Fruit fly (Drosophila melanogaster): ENCODE measurements around the gene CG17219.

DNA sequence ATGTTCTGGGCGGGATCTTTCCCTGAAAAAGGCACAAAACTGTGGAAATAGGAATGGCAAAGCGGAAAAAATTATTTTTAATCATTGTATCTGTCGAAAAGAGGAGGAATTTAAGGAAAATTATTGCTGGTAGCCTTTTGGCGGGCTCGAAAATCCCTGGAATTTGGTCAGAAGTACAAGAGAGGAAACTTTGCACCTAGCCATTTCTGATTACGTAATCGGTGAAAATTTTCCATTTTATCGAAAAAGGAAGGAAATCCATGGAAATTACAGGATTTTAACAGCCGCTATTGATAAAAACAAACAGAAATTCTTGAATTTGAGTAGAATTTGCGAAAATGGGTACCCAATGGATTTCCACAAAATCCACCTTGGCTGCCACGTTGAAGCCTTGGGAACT, 42.3 kb upstream of the CG17219 start:
- TF ChIP-seq Ets98B (GFP tag; IDR thresholded peaks at IDR 0.05): no peak
- TF ChIP-seq gl (tag; optimal IDR thresholded peaks at IDR 0.05): no peak
- no peak for TF ChIP-seq CG9948 (tag; optimal IDR thresholded peaks at IDR 0.05)
- no peak for TF ChIP-seq rn (GFP tag; IDR thresholded peaks at IDR 0.05)
- no peak for TF ChIP-seq EcR (GFP tag; optimal IDR thresholded peaks at IDR 0.05)
- TF ChIP-seq fd96Ca (GFP tag; IDR thresholded peaks at IDR 0.05): no peak
- no peak for TF ChIP-seq CG8159 (tag; optimal IDR thresholded peaks at IDR 0.05)
- TF ChIP-seq CG4496 (GFP tag; IDR thresholded peaks at IDR 0.05): no peak
- no peak for TF ChIP-seq CG8301 (tag; optimal IDR thresholded peaks at IDR 0.05)
- no peak for TF ChIP-seq CG14655 (GFP tag; optimal IDR thresholded peaks at IDR 0.05)
- no peak for TF ChIP-seq CG32121 (GFP tag; IDR thresholded peaks at IDR 0.05)
- TF ChIP-seq CG34367 (tag; optimal IDR thresholded peaks at IDR 0.05): no peak

All from whole organism, pupa.